Fruit fly (Drosophila melanogaster) whole organism, embryonic: ENCODE results near the gene bark.

Source experiments
- ATbp ChIP-seq: fragments of 200-800 bp; sonication (Bioruptor generic); optimal IDR thresholded peaks from 2 replicates; lab custom pipeline; 2017; ENCODE audit warnings: missing biosample characterization, mild to moderate bottlenecking, missing genetic modification characterization, missing genetic modification reagents
- Awh ChIP-seq: fragments of 200-800 bp; sonication (Bioruptor generic); IDR thresholded peaks from 2 replicates; pipeline ENCODE4, ENCODE4 v1.3.6; 2022; ENCODE audit warnings: missing biosample characterization, missing genetic modification characterization
- Blimp-1 ChIP-seq: fragments of 200-800 bp; sonication (Bioruptor generic); optimal IDR thresholded peaks from 3 replicates; lab custom pipeline; 2018; ENCODE audit warnings: missing biosample characterization, missing genetic modification characterization, mild to moderate bottlenecking, moderate library complexity, missing genetic modification reagents
- Bteb2 ChIP-seq: fragments of 200-800 bp; sonication (Bioruptor generic); optimal IDR thresholded peaks from 2 replicates; lab custom pipeline; 2016; ENCODE audit warnings: missing biosample characterization, missing genetic modification characterization
- CG10565 ChIP-seq: fragments of 200-800 bp; sonication (Bioruptor generic); optimal IDR thresholded peaks from 3 replicates; lab custom pipeline; 2016; ENCODE audit warnings: missing biosample characterization, mild to moderate bottlenecking, missing genetic modification characterization
- CG11398 ChIP-seq: fragments of 200-800 bp; sonication (Bioruptor generic); optimal IDR thresholded peaks from 2 replicates; lab custom pipeline; 2016; ENCODE audit warnings: missing biosample characterization, missing genetic modification characterization
- CG12391 ChIP-seq: fragments of 200-800 bp; sonication (Bioruptor generic); optimal IDR thresholded peaks from 3 replicates; lab custom pipeline; 2018; ENCODE audit warnings: missing biosample characterization, mild to moderate bottlenecking, missing genetic modification characterization, moderate library complexity
- CG14014 ChIP-seq: fragments of 200-800 bp; sonication (Bioruptor generic); IDR thresholded peaks from 2 replicates; pipeline ENCODE4 v1.3.6; 2022; ENCODE audit warnings: missing biosample characterization, missing genetic modification characterization
- CG15601 ChIP-seq: fragments of 200-800 bp; sonication (Bioruptor generic); optimal IDR thresholded peaks from 3 replicates; lab custom pipeline; 2019; ENCODE audit warnings: missing biosample characterization, mild to moderate bottlenecking, missing genetic modification characterization, moderate library complexity
- CG17385 ChIP-seq: fragments of 200-800 bp; sonication (Bioruptor generic); optimal IDR thresholded peaks from 3 replicates; lab custom pipeline; 2018; ENCODE audit warnings: missing biosample characterization, mild to moderate bottlenecking, missing genetic modification characterization
- CG17612 ChIP-seq: fragments of 200-800 bp; sonication (Bioruptor generic); IDR thresholded peaks from 2 replicates; pipeline ENCODE4 v1.3.6; 2022; ENCODE audit warnings: missing biosample characterization, missing genetic modification characterization
- CG30403 ChIP-seq: fragments of 200-800 bp; sonication (Bioruptor generic); optimal IDR thresholded peaks from 3 replicates; lab custom pipeline; 2016; ENCODE audit warnings: missing biosample characterization, missing genetic modification characterization
- CG31224 ChIP-seq: fragments of 200-800 bp; sonication (Bioruptor generic); IDR thresholded peaks from 2 replicates; pipeline ENCODE4 v1.3.6; 2022; ENCODE audit warnings: missing biosample characterization, missing genetic modification characterization
- CG4360 ChIP-seq: fragments of 200-800 bp; sonication (Bioruptor generic); IDR thresholded peaks from 2 replicates; pipeline ENCODE4 v1.3.6; 2022; ENCODE audit warnings: missing biosample characterization, missing genetic modification characterization
- CG5180 ChIP-seq: fragments of 200-800 bp; sonication (Bioruptor generic); optimal IDR thresholded peaks from 3 replicates; lab custom pipeline; 2017; ENCODE audit warnings: missing biosample characterization, missing genetic modification characterization, mild to moderate bottlenecking, moderate library complexity, missing genetic modification reagents
- CG7839 ChIP-seq: fragments of 200-800 bp; sonication (Bioruptor generic); optimal IDR thresholded peaks from 3 replicates; lab custom pipeline; 2018; ENCODE audit warnings: missing biosample characterization, mild to moderate bottlenecking, missing genetic modification characterization, moderate library complexity
- CG7928 ChIP-seq: fragments of 200-800 bp; sonication (Bioruptor generic); optimal IDR thresholded peaks from 2 replicates; lab custom pipeline; 2017; ENCODE audit warnings: missing biosample characterization, mild to moderate bottlenecking, missing genetic modification characterization
- CG9609 ChIP-seq: fragments of 200-800 bp; sonication (Bioruptor generic); optimal IDR thresholded peaks from 3 replicates; lab custom pipeline; 2016; ENCODE audit warnings: missing biosample characterization, missing genetic modification characterization
- Dbx ChIP-seq: fragments of 200-800 bp; sonication (Bioruptor generic); IDR thresholded peaks from 3 replicates; pipeline ENCODE4 v1.3.6; 2022; ENCODE audit warnings: missing biosample characterization, missing genetic modification characterization
- HHEX ChIP-seq: fragments of 200-800 bp; sonication (Bioruptor generic); optimal IDR thresholded peaks from 3 replicates; lab custom pipeline; 2017; ENCODE audit warnings: missing biosample characterization, mild to moderate bottlenecking, missing genetic modification characterization, missing genetic modification reagents
- Hmx ChIP-seq: fragments of 200-800 bp; sonication (Bioruptor generic); optimal IDR thresholded peaks from 2 replicates; lab custom pipeline; 2016; ENCODE audit warnings: missing biosample characterization, missing genetic modification characterization
- Hr51 ChIP-seq, 2 experiments: fragments of 200-800 bp; sonication (Bioruptor generic); optimal IDR thresholded peaks; 2 replicates in 1 of 2; 3 replicates in 1 of 2; lab custom pipeline; 2016 to 2018; ENCODE audit warnings: missing biosample characterization in 2 of 2, missing genetic modification characterization in 2 of 2, mild to moderate bottlenecking in 1 of 2, moderate library complexity in 1 of 2
- Lhr ChIP-seq: fragments of 200-800 bp; sonication (Bioruptor generic); optimal IDR thresholded peaks from 3 replicates; lab custom pipeline; 2017; ENCODE audit warnings: mild to moderate bottlenecking, missing biosample characterization, missing genetic modification reagents, missing genetic modification characterization
- Med ChIP-seq: fragments of 200-800 bp; sonication (Bioruptor generic); peaks from one replicate; lab custom pipeline; 2016; ENCODE audit warnings: missing biosample characterization, missing genetic modification characterization, mild to moderate bottlenecking, inconsistent platforms, moderate library complexity
- Oli ChIP-seq: fragments of 200-800 bp; sonication (Bioruptor generic); optimal IDR thresholded peaks from 2 replicates; lab custom pipeline; 2018; ENCODE audit warnings: missing biosample characterization, mild to moderate bottlenecking, missing genetic modification characterization, moderate library complexity
- PHDP ChIP-seq: fragments of 200-800 bp; sonication (Bioruptor generic); optimal IDR thresholded peaks from 3 replicates; lab custom pipeline; 2018; ENCODE audit warnings: missing biosample characterization, mild to moderate bottlenecking, missing genetic modification characterization, moderate library complexity
- Trl ChIP-seq, 3 experiments: fragments of >200 bp in 2 of 3; fragments of 200-800 bp in 1 of 3; sonication (Bioruptor generic) in 1 of 3; optimal IDR thresholded peaks; 2 replicates in 1 of 3; 3 replicates in 2 of 3; lab custom pipeline; 2016 to 2017; ENCODE audit warnings: missing biosample characterization in 1 of 3, missing genetic modification characterization in 1 of 3
- YL-1 ChIP-seq: fragments of 200-800 bp; sonication (Bioruptor generic); optimal IDR thresholded peaks from 3 replicates; lab custom pipeline; 2017; ENCODE audit warnings: missing biosample characterization, mild to moderate bottlenecking, missing genetic modification characterization
- croc ChIP-seq: fragments of 200-800 bp; sonication (Bioruptor generic); conservative IDR thresholded peaks from 3 replicates; pipeline ENCODE4 v1.3.6; 2022; ENCODE audit warnings: missing biosample characterization, missing genetic modification characterization
- esg ChIP-seq: fragments of 200-800 bp; sonication (Bioruptor generic); conservative IDR thresholded peaks from 2 replicates; pipeline ENCODE4 v1.3.6; 2022; ENCODE audit warnings: missing biosample characterization, missing genetic modification characterization
- gce ChIP-seq: fragments of 200-800 bp; sonication (Bioruptor generic); IDR thresholded peaks from 3 replicates; pipeline ENCODE4 v1.3.6; 2022; ENCODE audit warnings: missing biosample characterization, missing genetic modification characterization
- kay ChIP-seq: fragments of 200-800 bp; sonication (Bioruptor generic); optimal IDR thresholded peaks from 2 replicates; lab custom pipeline; 2016; ENCODE audit warnings: missing biosample characterization, missing genetic modification characterization
- pan ChIP-seq, 4 experiments: fragments of >200 bp in 3 of 4; fragments of 200-800 bp in 1 of 4; sonication (Bioruptor generic) in 1 of 4; optimal IDR thresholded peaks in 3 of 4; IDR thresholded peaks in 1 of 4; 2 replicates each; pipeline versions ENCODE4 v1.3.6 to Lab custom; 2017 to 2022; ENCODE audit warnings: missing biosample characterization in 2 of 4, missing genetic modification characterization in 2 of 4, mixed read lengths in 1 of 4
- ranshi ChIP-seq: fragments of 200-800 bp; sonication (Bioruptor generic); IDR thresholded peaks from 2 replicates; pipeline ENCODE4 v1.3.6; 2022; ENCODE audit warnings: missing biosample characterization, missing genetic modification characterization
- schlank ChIP-seq: fragments of 200-800 bp; sonication (Bioruptor generic); optimal IDR thresholded peaks from 2 replicates; lab custom pipeline; 2018; ENCODE audit warnings: missing biosample characterization, mild to moderate bottlenecking, missing genetic modification characterization
- sqz ChIP-seq: fragments of 200-800 bp; sonication (Bioruptor generic); optimal IDR thresholded peaks from 3 replicates; lab custom pipeline; 2018; ENCODE audit warnings: missing biosample characterization, mild to moderate bottlenecking, missing genetic modification characterization

bark gene

dm6 chr2L:3781132-3781877 lies 5.7 kb upstream of the bark start (continued):
- TF ChIP-seq CG7928 (GFP tag; lab: Kevin White, UChicago) (no peak), pan (optimal IDR thresholded peaks at IDR 0.05; lab: Kevin White, UChicago) (no peak), pan (GFP tag; optimal IDR thresholded peaks at IDR 0.05 in 1 of 2, IDR thresholded peaks at IDR 0.05 in 1 of 2) (peak in 1 of 2 experiments; percentile 32), CG7839 (tag; lab: Kevin White, UChicago) (peak; percentile 16), CG4360 (GFP tag; lab: Robert Waterston, UW) (no peak), CG15601 (tag; lab: Kevin White, UChicago) (peak; percentile 16), CG31224 (GFP tag; lab: Robert Waterston, UW) (no peak), Blimp-1 (GFP tag; lab: Kevin White, UChicago) (peak; percentile 8), Lhr (no peak), CG30403 (GFP tag; lab: Kevin White, UChicago) (peak; percentile 17), sqz (peak; percentile 83), CG17612 (GFP tag; lab: Robert Waterston, UW) (no peak), Hmx (no peak), CG12391 (tag; lab: Kevin White, UChicago) (peak; percentile 21), Med (GFP tag; lab: Kevin White, UChicago) (peak; percentile 58), CG5180 (GFP tag; lab: Kevin White, UChicago) (no peak), kay (GFP tag; lab: Kevin White, UChicago) (no peak), croc (GFP tag; lab: Robert Waterston, UW) (no peak), HHEX (no peak), CG9609 (GFP tag; lab: Kevin White, UChicago) (no peak), ranshi (GFP tag; lab: Robert Waterston, UW) (no peak), Dbx (GFP tag; lab: Robert Waterston, UW) (no peak), esg (GFP tag; lab: Robert Waterston, UW) (peak; percentile 27; the same call in 1 of the 2 replicates), Bteb2 (GFP tag; lab: Kevin White, UChicago) (no peak), YL-1 (no peak), PHDP (tag; lab: Kevin White, UChicago) (peak; percentile 45), CG17385 (GFP tag; lab: Kevin White, UChicago) (peak; percentile 1), CG10565 (no peak), CG14014 (GFP tag; lab: Robert Waterston, UW) (no peak), gce (GFP tag; lab: Robert Waterston, UW) (no peak), ATbp (GFP tag; lab: Kevin White, UChicago) (peak; percentile 26), Awh (GFP tag; lab: Robert Waterston, UW) (0 out of 2 replicates have a peak, but pooled peaks have one; percentile 21), schlank (no peak), Hr51 (GFP tag; optimal IDR thresholded peaks at IDR 0.05; lab: Kevin White, UChicago) (peak in 1 of 2 experiments; percentile 49), Trl (optimal IDR thresholded peaks at IDR 0.05; lab: Kevin White, UChicago) (no peak), Trl (GFP tag; optimal IDR thresholded peaks at IDR 0.05; lab: Kevin White, UChicago) (no peak), Oli (tag; lab: Kevin White, UChicago) (peak; percentile 31), CG11398 (GFP tag; lab: Kevin White, UChicago) (no peak)
- TF ChIP-seq, all 482 proteins: peak for 52
